Worm (Caenorhabditis elegans) whole organism, young adult: ENCODE measurements around the gene unc-32.
A peak's percentile ranks its signal among the peaks of the same experiment; 100 is the strongest.

Source experiments
- B0019.2 ChIP-seq: fragments of 200-800 bp; sonication (Bioruptor generic); conservative IDR thresholded peaks from 2 replicates; pipeline ENCODE4 v1.3.6; 2022; ENCODE audit warnings: missing genetic modification reagents, missing genetic modification characterization, missing compliant biosample characterization
- B0261.1 ChIP-seq: sonication (generic microtip); optimal IDR thresholded peaks from 2 replicates; lab custom pipeline; 2016; ENCODE audit warnings: mild to moderate bottlenecking, missing genetic modification characterization, moderate library complexity, missing compliant biosample characterization
- C17E4.6 ChIP-seq: fragments of 200-800 bp; sonication (Bioruptor generic); IDR thresholded peaks from 2 replicates; pipeline ENCODE4 v1.3.6; 2022; ENCODE audit warnings: missing genetic modification reagents, missing genetic modification characterization, missing compliant biosample characterization
- D2030.7 ChIP-seq: fragments of 200-800 bp; sonication (Bioruptor generic); IDR thresholded peaks from 2 replicates; pipeline ENCODE4 v1.3.6; 2022; ENCODE audit warnings: missing genetic modification reagents, missing genetic modification characterization, missing compliant biosample characterization
- F23B12.7 ChIP-seq: sonication (generic microtip); optimal IDR thresholded peaks from 2 replicates; lab custom pipeline; 2017; ENCODE audit warnings: missing genetic modification characterization, mild to moderate bottlenecking, missing compliant biosample characterization, antibody characterized with exemption, moderate library complexity; ENCODE audit not compliant: insufficient read depth
- F39B2.1 ChIP-seq: fragments of 200-800 bp; sonication (Bioruptor generic); IDR thresholded peaks from 2 replicates; pipeline ENCODE4 v1.3.6; 2022; ENCODE audit warnings: missing genetic modification reagents, missing genetic modification characterization, missing compliant biosample characterization
- F55B11.4 ChIP-seq: sonication (generic microtip); optimal IDR thresholded peaks from 2 replicates; lab custom pipeline; 2016; ENCODE audit warnings: missing compliant biosample characterization, missing genetic modification characterization, borderline replicate concordance; ENCODE audit not compliant: insufficient read depth
- K11D2.4 ChIP-seq: fragments of 200-800 bp; sonication (Bioruptor generic); IDR thresholded peaks from 2 replicates; pipeline ENCODE4 v1.3.6; 2022; ENCODE audit warnings: missing genetic modification reagents, missing genetic modification characterization, missing compliant biosample characterization
- T26A5.8 ChIP-seq: sonication (generic microtip); optimal IDR thresholded peaks from 2 replicates; lab custom pipeline; 2016; ENCODE audit warnings: missing genetic modification characterization, missing compliant biosample characterization
- Y53F4B.3 ChIP-seq: fragments of 200-800 bp; sonication (Bioruptor generic); IDR thresholded peaks from 2 replicates; pipeline ENCODE4 v1.3.6; 2022; ENCODE audit warnings: missing genetic modification reagents, missing genetic modification characterization, missing compliant biosample characterization
- Y56A3A.18 ChIP-seq: fragments of 200-800 bp; sonication (Bioruptor generic); IDR thresholded peaks from 2 replicates; pipeline ENCODE4 v1.3.6; 2022; ENCODE audit warnings: missing genetic modification reagents, missing genetic modification characterization, missing compliant biosample characterization
- Y67H2A.10 ChIP-seq: fragments of 200-800 bp; sonication (Bioruptor generic); conservative IDR thresholded peaks from 2 replicates; pipeline ENCODE4 v1.3.6; 2022; ENCODE audit warnings: missing genetic modification reagents, missing genetic modification characterization, missing compliant biosample characterization
- ZK185.1 ChIP-seq: sonication (generic microtip); optimal IDR thresholded peaks from 2 replicates; lab custom pipeline; 2016; ENCODE audit warnings: mild to moderate bottlenecking, missing genetic modification characterization, missing compliant biosample characterization; ENCODE audit not compliant: poor library complexity, severe bottlenecking
- akir-1 ChIP-seq: fragments of 200-800 bp; sonication (Bioruptor generic); optimal IDR thresholded peaks from 2 replicates; lab custom pipeline; 2018; ENCODE audit warnings: mild to moderate bottlenecking, missing genetic modification characterization, moderate library complexity, missing compliant biosample characterization
- ama-1 ChIP-seq, 3 experiments: fragments of 150-350 bp in 1 of 3; sonication (generic microtip) in 2 of 3; optimal IDR thresholded peaks; 2 replicates each; lab custom pipeline; 2014 to 2018; ENCODE audit warnings: missing biosample characterization in 2 of 3, missing genetic modification characterization in 2 of 3, missing genetic modification reagents in 2 of 3
- attf-3 ChIP-seq: fragments of 200-800 bp; sonication (Bioruptor generic); conservative IDR thresholded peaks from 2 replicates; pipeline ENCODE4 v1.3.6; 2022; ENCODE audit warnings: missing genetic modification reagents, missing genetic modification characterization, missing compliant biosample characterization
- attf-5 ChIP-seq: fragments of 200-800 bp; sonication (Bioruptor generic); optimal IDR thresholded peaks from 2 replicates; lab custom pipeline; 2018; ENCODE audit warnings: mild to moderate bottlenecking, missing genetic modification characterization, missing compliant biosample characterization
- attf-6 ChIP-seq: fragments of 200-800 bp; sonication (Bioruptor generic); IDR thresholded peaks from 2 replicates; pipeline ENCODE4 v1.3.6; 2022; ENCODE audit warnings: missing genetic modification reagents, missing genetic modification characterization, missing compliant biosample characterization
- ccch-3 ChIP-seq: fragments of 200-800 bp; sonication (Bioruptor generic); optimal IDR thresholded peaks from 2 replicates; lab custom pipeline; 2018; ENCODE audit warnings: mild to moderate bottlenecking, missing genetic modification characterization, missing compliant biosample characterization
- cebp-2 ChIP-seq: fragments of 200-800 bp; sonication (Bioruptor generic); IDR thresholded peaks from 2 replicates; pipeline ENCODE4 v1.3.6; 2022; ENCODE audit warnings: missing genetic modification characterization, missing compliant biosample characterization
- ceh-79 ChIP-seq: sonication (generic microtip); optimal IDR thresholded peaks from 2 replicates; lab custom pipeline; 2017; ENCODE audit warnings: mild to moderate bottlenecking, missing genetic modification characterization, missing compliant biosample characterization
- ceh-91 ChIP-seq: fragments of 200-800 bp; sonication (Bioruptor generic); IDR thresholded peaks from 2 replicates; pipeline ENCODE4 v1.3.6; 2022; ENCODE audit warnings: missing genetic modification reagents, missing genetic modification characterization, missing compliant biosample characterization
- chd-7 ChIP-seq: sonication (generic microtip); optimal IDR thresholded peaks from 2 replicates; lab custom pipeline; 2016; ENCODE audit warnings: mild to moderate bottlenecking, missing genetic modification characterization, moderate library complexity, missing compliant biosample characterization
- ekl-4 ChIP-seq: fragments of 200-800 bp; sonication (Bioruptor generic); IDR thresholded peaks from 2 replicates; pipeline ENCODE4 v1.3.6; 2022; ENCODE audit warnings: missing genetic modification reagents, missing genetic modification characterization, missing compliant biosample characterization
- hlh-12 ChIP-seq: sonication (generic microtip); optimal IDR thresholded peaks from 2 replicates; lab custom pipeline; 2016; ENCODE audit warnings: missing genetic modification characterization, missing compliant biosample characterization
- hmg-1.2 ChIP-seq: fragments of 200-800 bp; sonication (Bioruptor generic); IDR thresholded peaks from 2 replicates; pipeline ENCODE4 v1.3.6; 2022; ENCODE audit warnings: missing genetic modification reagents, missing genetic modification characterization, missing compliant biosample characterization
- hrde-1 ChIP-seq: sonication (generic microtip); optimal IDR thresholded peaks from 2 replicates; lab custom pipeline; 2016; ENCODE audit warnings: missing genetic modification characterization, mild to moderate bottlenecking, missing compliant biosample characterization, moderate library complexity, missing genotype, missing genetic modification reagents, borderline replicate concordance
- hsf-1 ChIP-seq: fragments of 200-800 bp; sonication (Bioruptor generic); IDR thresholded peaks from 2 replicates; pipeline ENCODE4 v1.3.6; 2022; ENCODE audit warnings: missing genetic modification reagents, missing genetic modification characterization, missing compliant biosample characterization
- let-526 ChIP-seq: fragments of 200-800 bp; sonication (Bioruptor generic); IDR thresholded peaks from 2 replicates; pipeline ENCODE4 v1.3.6; 2022; ENCODE audit warnings: missing genetic modification reagents, missing genetic modification characterization, missing compliant biosample characterization
- lin-26 ChIP-seq: fragments of 200-800 bp; sonication (Bioruptor generic); IDR thresholded peaks from 2 replicates; pipeline ENCODE4 v1.3.6; 2022; ENCODE audit warnings: missing genetic modification reagents, missing genetic modification characterization, missing compliant biosample characterization
- lir-1 ChIP-seq: fragments of 200-800 bp; sonication (Bioruptor generic); conservative IDR thresholded peaks from 2 replicates; pipeline ENCODE4 v1.3.6; 2022; ENCODE audit warnings: missing genetic modification reagents, missing genetic modification characterization, missing compliant biosample characterization
- madf-3 ChIP-seq: fragments of 200-800 bp; sonication (Bioruptor generic); IDR thresholded peaks from 2 replicates; pipeline ENCODE4 v1.3.6; 2022; ENCODE audit warnings: missing genetic modification reagents, missing genetic modification characterization, missing compliant biosample characterization
- pbrm-1 ChIP-seq: fragments of 200-800 bp; sonication (Bioruptor generic); IDR thresholded peaks from 2 replicates; pipeline ENCODE4 v1.3.6; 2022; ENCODE audit warnings: missing genetic modification reagents, missing genetic modification characterization, missing compliant biosample characterization
- rcor-1 ChIP-seq: fragments of 200-800 bp; sonication (Bioruptor generic); IDR thresholded peaks from 2 replicates; pipeline ENCODE4 v1.3.6; 2022; ENCODE audit warnings: missing genetic modification reagents, missing genetic modification characterization, missing compliant biosample characterization
- rpc-1 ChIP-seq, 2 experiments: fragments of 150-350 bp in 1 of 2; sonication (generic microtip) in 1 of 2; optimal IDR thresholded peaks; 2 replicates each; lab custom pipeline; 2014 to 2018; ENCODE audit warnings: missing biosample characterization in 1 of 2, missing genetic modification characterization in 1 of 2, missing genetic modification reagents in 1 of 2, missing genotype in 1 of 2
- snpc-4 ChIP-seq, 5 experiments: fragments of 150-350 bp in 1 of 5; sonication (generic microtip) in 4 of 5; optimal IDR thresholded peaks; 2 replicates each; lab custom pipeline; 2014 to 2018; ENCODE audit warnings: missing genetic modification characterization in 5 of 5, missing biosample characterization in 3 of 5, antibody characterized with exemption in 2 of 5, mild to moderate bottlenecking in 2 of 5, missing compliant biosample characterization in 2 of 5, missing genotype in 2 of 5, moderate library complexity in 2 of 5, missing genetic modification reagents in 1 of 5
- tbx-9 ChIP-seq: sonication (generic microtip); optimal IDR thresholded peaks from 2 replicates; lab custom pipeline; 2016; ENCODE audit warnings: borderline replicate concordance, missing genetic modification characterization, inconsistent platforms, missing compliant biosample characterization
- tlf-1 ChIP-seq: fragments of 200-800 bp; sonication (Bioruptor generic); optimal IDR thresholded peaks from 2 replicates; lab custom pipeline; 2018; ENCODE audit warnings: mild to moderate bottlenecking, missing genetic modification characterization, missing compliant biosample characterization
- unc-130 ChIP-seq: sonication (generic microtip); optimal IDR thresholded peaks from 2 replicates; lab custom pipeline; 2016; ENCODE audit warnings: missing genetic modification reagents, missing genetic modification characterization, missing compliant biosample characterization
- unc-62 ChIP-seq: fragments of 150-350 bp; optimal IDR thresholded peaks from 2 replicates; lab custom pipeline; 2014; ENCODE audit warnings: missing biosample characterization, missing genetic modification reagents, missing genetic modification characterization
- xnd-1 ChIP-seq: sonication (generic microtip); optimal IDR thresholded peaks from 2 replicates; lab custom pipeline; 2016; ENCODE audit warnings: missing genotype, missing genetic modification reagents, missing genetic modification characterization, missing compliant biosample characterization
- zfh-2 ChIP-seq: fragments of 200-800 bp; sonication (Bioruptor generic); conservative IDR thresholded peaks from 2 replicates; pipeline ENCODE4 v1.3.6; 2022; ENCODE audit warnings: missing genetic modification reagents, missing genetic modification characterization, missing compliant biosample characterization
- ztf-22 ChIP-seq: fragments of 200-800 bp; sonication (Bioruptor generic); optimal IDR thresholded peaks from 2 replicates; lab custom pipeline; 2018; ENCODE audit warnings: mild to moderate bottlenecking, missing genetic modification characterization, moderate library complexity, missing compliant biosample characterization
- ztf-25 ChIP-seq: fragments of 200-800 bp; sonication (Bioruptor generic); IDR thresholded peaks from 2 replicates; pipeline ENCODE4 v1.3.6; 2022; ENCODE audit warnings: missing genetic modification reagents, missing genetic modification characterization, missing compliant biosample characterization
- ztf-28 ChIP-seq: fragments of 200-800 bp; sonication (Bioruptor generic); IDR thresholded peaks from 2 replicates; pipeline ENCODE4 v1.3.6; 2022; ENCODE audit warnings: missing genetic modification reagents, missing genetic modification characterization, missing compliant biosample characterization

Gene unc-32

DNA sequence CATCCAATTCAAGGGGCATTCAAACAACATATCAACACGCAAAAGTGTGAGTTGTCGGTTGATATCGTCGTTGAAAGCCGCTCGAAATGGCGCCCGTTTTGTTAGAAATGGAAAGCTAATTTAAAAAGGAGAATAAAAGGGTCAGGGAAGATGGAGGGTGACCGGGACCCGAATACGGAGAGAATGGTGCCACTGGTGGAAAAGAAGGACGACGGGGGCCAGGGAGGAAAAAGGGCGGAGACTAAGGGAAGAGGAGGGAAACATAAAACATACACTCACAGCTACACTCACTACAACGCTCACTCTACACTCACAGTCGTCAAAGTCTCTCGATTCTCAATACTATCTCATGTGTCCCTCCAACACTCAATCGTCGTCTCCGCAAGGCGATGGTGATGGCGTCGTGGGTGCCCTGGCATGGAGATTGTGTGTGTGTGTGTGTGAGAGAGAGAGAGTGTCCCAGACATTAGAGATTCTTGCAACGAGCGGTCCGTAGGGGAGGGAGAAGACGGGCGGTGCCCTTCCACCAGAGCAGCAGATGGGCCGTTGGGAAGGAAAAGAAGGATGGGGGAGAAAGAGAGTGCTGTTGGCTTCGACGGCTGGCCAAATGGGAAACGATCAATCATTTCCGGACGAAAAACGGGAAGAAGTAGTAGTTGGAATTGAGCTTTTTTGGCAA, 31.3 kb upstream of the unc-32 start (continued):
- TF ChIP-seq attf-5 (GFP tag; lab: Kevin White, UChicago) = peak; percentile 53
- no peak for TF ChIP-seq ztf-22 (GFP tag; lab: Kevin White, UChicago)
- no peak for TF ChIP-seq unc-130 (GFP tag; lab: Kevin White, UChicago)
- no peak for TF ChIP-seq D2030.7 (GFP tag; lab: Robert Waterston, UW)
- no peak for TF ChIP-seq ccch-3
- TF ChIP-seq lir-1 (GFP tag; lab: Robert Waterston, UW) = peak; percentile 94
- TF ChIP-seq hrde-1 (tag; lab: Kevin White, UChicago) = no peak
- no peak for TF ChIP-seq cebp-2 (GFP tag; lab: Robert Waterston, UW)
- TF ChIP-seq snpc-4 (GFP tag; optimal IDR thresholded peaks at IDR 0.05; lab: Kevin White, UChicago) = peak; percentile 28
- TF ChIP-seq snpc-4 (tag; optimal IDR thresholded peaks at IDR 0.05; lab: Kevin White, UChicago) = peak in 1 of 4 experiments; percentile 35
- no peak for TF ChIP-seq T26A5.8 (tag; lab: Kevin White, UChicago)
- peak; percentile 68 for TF ChIP-seq ZK185.1 (tag; lab: Kevin White, UChicago)
- TF ChIP-seq hsf-1 (GFP tag; lab: Robert Waterston, UW) = no peak
- no peak for TF ChIP-seq F55B11.4 (tag; lab: Kevin White, UChicago)
- TF ChIP-seq xnd-1 (tag; lab: Kevin White, UChicago) = no peak
- TF ChIP-seq B0261.1 (tag; lab: Kevin White, UChicago) = no peak
- no peak for TF ChIP-seq rpc-1 (optimal IDR thresholded peaks at IDR 0.05; lab: Kevin White, UChicago)
- TF ChIP-seq rpc-1 (tag; optimal IDR thresholded peaks at IDR 0.05; lab: Kevin White, UChicago) = no peak
- TF ChIP-seq unc-62 (GFP tag; lab: Kevin White, UChicago) = no peak
- no peak for TF ChIP-seq lin-26 (GFP tag; lab: Robert Waterston, UW)
- no peak for TF ChIP-seq ceh-91 (GFP tag; lab: Robert Waterston, UW)
- peak; percentile 59; the same call in 1 of the 2 replicates for TF ChIP-seq ekl-4 (GFP tag; lab: Robert Waterston, UW)
- no peak for TF ChIP-seq Y53F4B.3 (GFP tag; lab: Robert Waterston, UW)
- 0 out of 2 replicates have a peak, but pooled peaks have one; percentile 33 for TF ChIP-seq pbrm-1 (GFP tag; lab: Robert Waterston, UW)
- TF ChIP-seq ama-1 (optimal IDR thresholded peaks at IDR 0.05; lab: Kevin White, UChicago) = peak; percentile 73
- TF ChIP-seq ama-1 (GFP tag; optimal IDR thresholded peaks at IDR 0.05; lab: Kevin White, UChicago) = no peak
- TF ChIP-seq tlf-1 = no peak
- TF ChIP-seq hmg-1.2 (GFP tag; lab: Robert Waterston, UW) = peak; percentile 91
- no peak for TF ChIP-seq madf-3 (GFP tag; lab: Robert Waterston, UW)
- TF ChIP-seq ztf-25 (GFP tag; lab: Robert Waterston, UW) = no peak
- TF ChIP-seq F39B2.1 (GFP tag; lab: Robert Waterston, UW) = no peak
- TF ChIP-seq Y56A3A.18 (GFP tag; lab: Robert Waterston, UW) = no peak
- no peak for TF ChIP-seq attf-3 (GFP tag; lab: Robert Waterston, UW)
- no peak for TF ChIP-seq B0019.2 (GFP tag; lab: Robert Waterston, UW)
- no peak for TF ChIP-seq tbx-9 (tag; lab: Kevin White, UChicago)
- TF ChIP-seq ztf-28 = no peak
- TF ChIP-seq chd-7 = peak; percentile 76
- TF ChIP-seq attf-6 (GFP tag; lab: Robert Waterston, UW) = no peak
- TF ChIP-seq F23B12.7 = no peak
- no peak for TF ChIP-seq rcor-1
- no peak for TF ChIP-seq Y67H2A.10 (GFP tag; lab: Robert Waterston, UW)
- no peak for TF ChIP-seq akir-1 (GFP tag; lab: Kevin White, UChicago)
- no peak for TF ChIP-seq let-526 (GFP tag; lab: Robert Waterston, UW)
- TF ChIP-seq K11D2.4 (GFP tag; lab: Robert Waterston, UW) = 0 out of 2 replicates have a peak, but pooled peaks have one; percentile 23
- TF ChIP-seq hlh-12 (tag; lab: Kevin White, UChicago) = no peak
- TF ChIP-seq C17E4.6 (GFP tag; lab: Robert Waterston, UW) = no peak
- TF ChIP-seq ceh-79 = no peak
- TF ChIP-seq zfh-2 = peak; percentile 94
